Fruit fly (Drosophila melanogaster) whole organism: ENCODE measurements around the gene mthl11.

ENCODE experiments used
- CG8478 ChIP-seq: fragments of >200 bp; optimal IDR thresholded peaks from 2 replicates; lab custom pipeline; 2018; ENCODE audit warnings: inconsistent platforms
- Dll ChIP-seq: fragments of >200 bp; optimal IDR thresholded peaks from 2 replicates; lab custom pipeline; 2017
- pan ChIP-seq: fragments of >200 bp; optimal IDR thresholded peaks from 2 replicates; lab custom pipeline; 2017

DNA sequence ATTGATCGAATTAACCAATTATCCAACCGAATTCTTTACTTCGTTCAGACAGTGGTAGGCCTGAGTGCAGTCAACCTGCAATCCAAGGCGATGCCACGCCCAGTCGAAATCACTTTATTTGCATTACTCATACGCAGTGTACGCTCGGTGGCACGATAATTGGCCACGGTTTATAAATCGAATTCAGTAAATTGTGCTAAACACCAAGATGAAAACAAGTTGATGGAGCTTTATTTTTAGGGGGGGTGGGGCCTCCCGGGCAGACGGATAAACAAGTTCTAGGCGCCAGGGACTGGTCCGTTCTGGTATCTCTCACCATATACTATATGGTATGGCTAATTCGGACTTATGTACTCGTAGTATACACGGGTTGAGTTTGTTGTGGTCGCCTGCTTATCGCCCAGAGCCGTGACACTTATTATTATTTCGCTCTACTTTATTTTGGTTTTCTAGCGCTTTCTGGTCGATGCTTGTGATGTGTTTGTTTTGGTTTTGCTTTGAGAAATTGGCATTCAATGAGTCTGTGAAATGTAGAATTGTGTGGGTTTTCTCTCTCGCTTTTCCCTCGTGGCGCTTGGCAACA lies 5.5 kb upstream of the mthl11 start:
- TF ChIP-seq CG8478 (lab: Kevin White, UChicago), result no peak
- no peak for TF ChIP-seq pan (lab: Kevin White, UChicago)
- TF ChIP-seq Dll (lab: Kevin White, UChicago), result no peak
